Fruit fly (Drosophila melanogaster) whole organism, embryonic: ENCODE data around the gene CG15382.

Experiments
- Awh ChIP-seq: fragments of 200-800 bp; sonication (Bioruptor generic); IDR thresholded peaks from 2 replicates; pipeline ENCODE4, ENCODE4 v1.3.6; 2022; ENCODE audit warnings: missing biosample characterization, missing genetic modification characterization
- BEAF-32 ChIP-seq: fragments of 200-800 bp; sonication (Bioruptor generic); optimal IDR thresholded peaks from 3 replicates; lab custom pipeline; 2017; ENCODE audit warnings: missing biosample characterization, missing genetic modification characterization, mild to moderate bottlenecking, moderate library complexity, missing genetic modification reagents
- C15 ChIP-seq: fragments of 200-800 bp; sonication (Bioruptor generic); IDR thresholded peaks from 3 replicates; pipeline ENCODE4 v1.3.6; 2022; ENCODE audit warnings: missing biosample characterization, missing genetic modification characterization
- CG10267 ChIP-seq: fragments of 200-800 bp; sonication (Bioruptor generic); optimal IDR thresholded peaks from 2 replicates; lab custom pipeline; 2018; ENCODE audit warnings: missing biosample characterization, mild to moderate bottlenecking, missing genetic modification characterization, moderate library complexity
- CG11560 ChIP-seq: fragments of 200-800 bp; sonication (Bioruptor generic); IDR thresholded peaks from 3 replicates; pipeline ENCODE4 v1.3.6; 2022; ENCODE audit warnings: missing biosample characterization, missing genetic modification characterization
- CG12104 ChIP-seq: fragments of 200-800 bp; sonication (Bioruptor generic); optimal IDR thresholded peaks from 3 replicates; lab custom pipeline; 2016; ENCODE audit warnings: missing biosample characterization, missing genetic modification characterization
- CG15479 ChIP-seq: fragments of 200-800 bp; sonication (Bioruptor generic); optimal IDR thresholded peaks from 3 replicates; lab custom pipeline; 2019; ENCODE audit warnings: missing biosample characterization, mild to moderate bottlenecking, missing genetic modification characterization, moderate library complexity
- CG15601 ChIP-seq: fragments of 200-800 bp; sonication (Bioruptor generic); optimal IDR thresholded peaks from 3 replicates; lab custom pipeline; 2019; ENCODE audit warnings: missing biosample characterization, mild to moderate bottlenecking, missing genetic modification characterization, moderate library complexity
- CG1647 ChIP-seq: fragments of 200-800 bp; sonication (Bioruptor generic); optimal IDR thresholded peaks from 3 replicates; lab custom pipeline; 2016; ENCODE audit warnings: missing biosample characterization, missing genetic modification characterization
- CG18011 ChIP-seq: fragments of 200-800 bp; sonication (Bioruptor generic); optimal IDR thresholded peaks from 2 replicates; lab custom pipeline; 2017; ENCODE audit warnings: missing biosample characterization, missing genetic modification characterization, mild to moderate bottlenecking, moderate library complexity, missing genotype
- CG18764 ChIP-seq: fragments of 200-800 bp; sonication (Bioruptor generic); optimal IDR thresholded peaks from 3 replicates; lab custom pipeline; 2016; ENCODE audit warnings: missing biosample characterization, missing genetic modification characterization
- CG2129 ChIP-seq: fragments of 200-800 bp; sonication (Bioruptor generic); IDR thresholded peaks from 2 replicates; pipeline ENCODE4 v1.3.6; 2022; ENCODE audit warnings: missing biosample characterization, missing genetic modification characterization; ENCODE audit not compliant: partially characterized antibody
- CG30431 ChIP-seq: fragments of 200-800 bp; sonication (Bioruptor generic); optimal IDR thresholded peaks from 2 replicates; lab custom pipeline; 2017; ENCODE audit warnings: missing biosample characterization, missing genetic modification characterization
- CG31388 ChIP-seq: fragments of 200-800 bp; sonication (Bioruptor generic); optimal IDR thresholded peaks from 2 replicates; lab custom pipeline; 2016; ENCODE audit warnings: missing biosample characterization, missing genetic modification characterization
- CG3847 ChIP-seq: fragments of 200-800 bp; sonication (Bioruptor generic); IDR thresholded peaks from 2 replicates; pipeline ENCODE4 v1.3.6; 2022; ENCODE audit warnings: missing biosample characterization, missing genetic modification characterization
- CG5953 ChIP-seq: fragments of 200-800 bp; sonication (Bioruptor generic); IDR thresholded peaks from 2 replicates; pipeline ENCODE4 v1.3.6; 2022; ENCODE audit warnings: missing biosample characterization, missing genetic modification characterization
- CG8281 ChIP-seq: fragments of 200-800 bp; sonication (Bioruptor generic); optimal IDR thresholded peaks from 2 replicates; lab custom pipeline; 2018; ENCODE audit warnings: missing biosample characterization, mild to moderate bottlenecking, missing genetic modification characterization, moderate library complexity
- CG9215 ChIP-seq: fragments of 200-800 bp; sonication (Bioruptor generic); IDR thresholded peaks from 2 replicates; pipeline ENCODE4 v1.3.6; 2022; ENCODE audit warnings: missing biosample characterization, missing genetic modification characterization
- CG9437 ChIP-seq: fragments of 200-800 bp; sonication (Bioruptor generic); optimal IDR thresholded peaks from 2 replicates; lab custom pipeline; 2018; ENCODE audit warnings: missing biosample characterization, mild to moderate bottlenecking, missing genetic modification characterization
- CG9727 ChIP-seq: fragments of 200-800 bp; sonication (Bioruptor generic); optimal IDR thresholded peaks from 3 replicates; lab custom pipeline; 2017; ENCODE audit warnings: missing biosample characterization, mild to moderate bottlenecking, missing genetic modification characterization
- CoRest ChIP-seq: fragments of 200-800 bp; sonication (Bioruptor generic); optimal IDR thresholded peaks from 3 replicates; lab custom pipeline; 2018; ENCODE audit warnings: missing biosample characterization, mild to moderate bottlenecking, missing genetic modification characterization, moderate library complexity
- ERR ChIP-seq: fragments of 200-800 bp; sonication (Bioruptor generic); optimal IDR thresholded peaks from 2 replicates; lab custom pipeline; 2016; ENCODE audit warnings: missing biosample characterization, missing genetic modification characterization
- H15 ChIP-seq: fragments of 200-800 bp; sonication (Bioruptor generic); IDR thresholded peaks from 3 replicates; pipeline ENCODE4 v1.3.6; 2022; ENCODE audit warnings: missing biosample characterization, missing genetic modification characterization
- HLH4C ChIP-seq: fragments of 200-800 bp; sonication (Bioruptor generic); IDR thresholded peaks from 3 replicates; pipeline ENCODE4 v1.3.6; 2022; ENCODE audit warnings: missing biosample characterization, missing genetic modification characterization; ENCODE audit not compliant: partially characterized antibody
- Hr39 ChIP-seq: fragments of >200 bp; optimal IDR thresholded peaks from 2 replicates; lab custom pipeline; 2017
- Hr51 ChIP-seq, 2 experiments: fragments of 200-800 bp; sonication (Bioruptor generic); optimal IDR thresholded peaks; 2 replicates in 1 of 2; 3 replicates in 1 of 2; lab custom pipeline; 2016 to 2018; ENCODE audit warnings: missing biosample characterization in 2 of 2, missing genetic modification characterization in 2 of 2, mild to moderate bottlenecking in 1 of 2, moderate library complexity in 1 of 2
- Hr78 ChIP-seq, 2 experiments: fragments of 200-800 bp in 1 of 2; fragments of >200 bp in 1 of 2; sonication (Bioruptor generic) in 1 of 2; optimal IDR thresholded peaks; 2 replicates each; lab custom pipeline; 2017 to 2019; ENCODE audit warnings: missing biosample characterization in 2 of 2, missing genetic modification characterization in 2 of 2, mild to moderate bottlenecking in 1 of 2, moderate library complexity in 1 of 2
- MBD-R2 ChIP-seq: fragments of 200-800 bp; sonication (Bioruptor generic); IDR thresholded peaks from 2 replicates; pipeline ENCODE4 v1.3.6; 2022; ENCODE audit warnings: missing biosample characterization, missing genetic modification characterization
- Poxn ChIP-seq: fragments of 200-800 bp; sonication (Bioruptor generic); IDR thresholded peaks from 2 replicates; pipeline ENCODE4 v1.3.6; 2022; ENCODE audit warnings: missing biosample characterization, missing genetic modification characterization
- Side ChIP-seq: fragments of 200-800 bp; sonication (Bioruptor generic); optimal IDR thresholded peaks from 2 replicates; lab custom pipeline; 2016; ENCODE audit warnings: missing biosample characterization, missing genetic modification characterization
- Sin3A ChIP-seq: fragments of >200 bp; optimal IDR thresholded peaks from 2 replicates; lab custom pipeline; 2018
- Sox100B ChIP-seq: fragments of 200-800 bp; sonication (Bioruptor generic); optimal IDR thresholded peaks from 3 replicates; lab custom pipeline; 2018; ENCODE audit warnings: missing biosample characterization, mild to moderate bottlenecking, missing genetic modification characterization
- Taf1 ChIP-seq: fragments of 200-800 bp; sonication (Bioruptor generic); IDR thresholded peaks from 2 replicates; pipeline ENCODE4 v1.3.6; 2022; ENCODE audit warnings: missing biosample characterization, missing genetic modification characterization
- Xbp1 ChIP-seq: fragments of 200-800 bp; sonication (Bioruptor generic); optimal IDR thresholded peaks from 3 replicates; lab custom pipeline; 2016; ENCODE audit warnings: missing biosample characterization, mild to moderate bottlenecking, missing genetic modification characterization
- ab ChIP-seq: fragments of 200-800 bp; sonication (Bioruptor generic); optimal IDR thresholded peaks from 2 replicates; lab custom pipeline; 2016; ENCODE audit warnings: missing biosample characterization, missing genetic modification characterization
- ash1 ChIP-seq: fragments of 200-800 bp; sonication (Bioruptor generic); optimal IDR thresholded peaks from 2 replicates; lab custom pipeline; 2018; ENCODE audit warnings: missing biosample characterization, mild to moderate bottlenecking, missing genetic modification characterization
- br ChIP-seq: fragments of >200 bp; optimal IDR thresholded peaks from 2 replicates; lab custom pipeline; 2017
- btn ChIP-seq: fragments of 200-800 bp; sonication (Bioruptor generic); optimal IDR thresholded peaks from 2 replicates; lab custom pipeline; 2016; ENCODE audit warnings: missing biosample characterization, missing genetic modification characterization
- chm ChIP-seq: fragments of 200-800 bp; sonication (Bioruptor generic); IDR thresholded peaks from 2 replicates; pipeline ENCODE4 v1.3.6; 2022; ENCODE audit warnings: missing biosample characterization, missing genetic modification characterization
- dmrt99B ChIP-seq: fragments of 200-800 bp; sonication (Bioruptor generic); optimal IDR thresholded peaks from 2 replicates; lab custom pipeline; 2018; ENCODE audit warnings: missing biosample characterization, mild to moderate bottlenecking, missing genetic modification characterization, moderate library complexity
- en ChIP-seq: fragments of 200-800 bp; sonication (Bioruptor generic); optimal IDR thresholded peaks from 2 replicates; lab custom pipeline; 2016; ENCODE audit warnings: missing biosample characterization, missing genetic modification characterization
- ewg ChIP-seq: fragments of 200-800 bp; sonication (Bioruptor generic); optimal IDR thresholded peaks from 3 replicates; lab custom pipeline; 2017; ENCODE audit warnings: mild to moderate bottlenecking, missing biosample characterization, missing genetic modification reagents, missing genetic modification characterization
- fu2 ChIP-seq: fragments of 200-800 bp; sonication (Bioruptor generic); optimal IDR thresholded peaks from 2 replicates; lab custom pipeline; 2016; ENCODE audit warnings: missing biosample characterization, missing genetic modification characterization
- hbn ChIP-seq: fragments of 200-800 bp; sonication (Bioruptor generic); IDR thresholded peaks from 2 replicates; pipeline ENCODE4 v1.3.6; 2022; ENCODE audit warnings: missing biosample characterization, missing genetic modification characterization; ENCODE audit not compliant: partially characterized antibody
- insv ChIP-seq, 2 experiments: fragments of 200-800 bp; sonication (Bioruptor generic); optimal IDR thresholded peaks; 3 replicates each; lab custom pipeline; 2016 to 2018; ENCODE audit warnings: missing biosample characterization in 2 of 2, missing genetic modification characterization in 2 of 2
- jumu ChIP-seq: fragments of 200-800 bp; sonication (Bioruptor generic); optimal IDR thresholded peaks from 3 replicates; lab custom pipeline; 2016; ENCODE audit warnings: missing biosample characterization, missing genetic modification characterization
- ranshi ChIP-seq: fragments of 200-800 bp; sonication (Bioruptor generic); IDR thresholded peaks from 2 replicates; pipeline ENCODE4 v1.3.6; 2022; ENCODE audit warnings: missing biosample characterization, missing genetic modification characterization
- sqz ChIP-seq: fragments of 200-800 bp; sonication (Bioruptor generic); optimal IDR thresholded peaks from 3 replicates; lab custom pipeline; 2018; ENCODE audit warnings: missing biosample characterization, mild to moderate bottlenecking, missing genetic modification characterization
- ssp ChIP-seq: fragments of 200-800 bp; sonication (Bioruptor generic); IDR thresholded peaks from 2 replicates; pipeline ENCODE4 v1.3.6; 2022; ENCODE audit warnings: missing biosample characterization, missing genetic modification characterization
- wor ChIP-seq: fragments of 200-800 bp; sonication (Bioruptor generic); IDR thresholded peaks from 2 replicates; pipeline ENCODE4 v1.3.6; 2022; ENCODE audit warnings: missing biosample characterization, missing genetic modification characterization
- zen ChIP-seq: fragments of 200-800 bp; sonication (Bioruptor generic); optimal IDR thresholded peaks from 3 replicates; lab custom pipeline; 2018; ENCODE audit warnings: missing biosample characterization, mild to moderate bottlenecking, missing genetic modification characterization, moderate library complexity

Gene CG15382

dm6 chr2L:2180120-2180539 is 24.6 kb downstream of the CG15382 start (continued):
- TF ChIP-seq CG5953 (GFP tag; lab: Robert Waterston, UW) (peak; percentile 87), CG10267 (tag; lab: Kevin White, UChicago) (peak; percentile 89), CG12104 (GFP tag; lab: Kevin White, UChicago) (peak; percentile 74), MBD-R2 (GFP tag; lab: Robert Waterston, UW) (peak; percentile 59; the same call in 1 of the 2 replicates), CoRest (peak; percentile 86), CG1647 (GFP tag; lab: Kevin White, UChicago) (peak; percentile 80), CG11560 (tag; lab: Robert Waterston, UW) (peak; percentile 59; the same call in 2 of the 3 replicates), CG9727 (GFP tag; lab: Kevin White, UChicago) (peak; percentile 89), br (no peak), Sin3A (lab: Kevin White, UChicago) (no peak), CG8281 (peak; percentile 72), H15 (GFP tag; lab: Robert Waterston, UW) (peak; percentile 88), jumu (GFP tag; lab: Kevin White, UChicago) (peak; percentile 75), fu2 (GFP tag; lab: Kevin White, UChicago) (no peak), chm (GFP tag; lab: Robert Waterston, UW) (peak; percentile 92), CG31388 (GFP tag; lab: Kevin White, UChicago) (peak; percentile 70), CG2129 (GFP tag; lab: Robert Waterston, UW) (no peak), ewg (peak; percentile 85), C15 (GFP tag; lab: Robert Waterston, UW) (0 out of 3 replicates have a peak, but pooled peaks have one; percentile 59), Hr51 (GFP tag; optimal IDR thresholded peaks at IDR 0.05; lab: Kevin White, UChicago) (peak; percentile 64 to 94), Poxn (0 out of 2 replicates have a peak, but pooled peaks have one; percentile 7), ssp (GFP tag; lab: Robert Waterston, UW) (peak; percentile 76), zen (tag; lab: Kevin White, UChicago) (peak; percentile 93), ash1 (GFP tag; lab: Kevin White, UChicago) (no peak), insv (GFP tag; optimal IDR thresholded peaks at IDR 0.05; lab: Kevin White, UChicago) (no peak), ab (GFP tag; lab: Kevin White, UChicago) (peak; percentile 2), CG15479 (GFP tag; lab: Kevin White, UChicago) (no peak), Hr78 (GFP tag; optimal IDR thresholded peaks at IDR 0.05; lab: Kevin White, UChicago) (peak in 1 of 2 experiments; percentile 97), sqz (GFP tag; lab: Kevin White, UChicago) (peak; percentile 84), CG9215 (GFP tag; lab: Robert Waterston, UW) (peak; percentile 66), CG18764 (GFP tag; lab: Kevin White, UChicago) (peak; percentile 77), ranshi (GFP tag; lab: Robert Waterston, UW) (peak; percentile 91), CG3847 (GFP tag; lab: Robert Waterston, UW) (peak; percentile 81), BEAF-32 (GFP tag; lab: Kevin White, UChicago) (no peak), hbn (no peak), btn (peak; percentile 75), Sox100B (GFP tag; lab: Kevin White, UChicago) (peak; percentile 89), HLH4C (GFP tag; lab: Robert Waterston, UW) (no peak), ERR (GFP tag; lab: Kevin White, UChicago) (peak; percentile 59), Side (peak; percentile 71), Awh (GFP tag; lab: Robert Waterston, UW) (peak; percentile 88), en (GFP tag; lab: Kevin White, UChicago) (peak; percentile 66), CG9437 (GFP tag; lab: Kevin White, UChicago) (peak; percentile 74), CG30431 (GFP tag; lab: Kevin White, UChicago) (peak; percentile 78), wor (peak; percentile 87), Xbp1 (peak; percentile 90), CG18011 (GFP tag; lab: Kevin White, UChicago) (peak; percentile 64), dmrt99B (tag; lab: Kevin White, UChicago) (peak; percentile 96), Taf1 (GFP tag; lab: Robert Waterston, UW) (peak; percentile 44; the same call in 1 of the 2 replicates), Hr39 (lab: Kevin White, UChicago) (no peak), CG15601 (peak; percentile 94)
